Fruit fly (Drosophila melanogaster): ENCODE data around the gene Trm7-34.

dm6 chr3R:21107907-21108591 is 25.6 kb downstream of the Trm7-34 start, which contains the start of the genes Sec15 and rtet:
- TF ChIP-seq CG9948 (tag; optimal IDR thresholded peaks at IDR 0.05) (peak; percentile 30), CG34367 (tag; optimal IDR thresholded peaks at IDR 0.05) (peak; percentile 27), gl (tag; optimal IDR thresholded peaks at IDR 0.05) (no peak), CG10348 (GFP tag; IDR thresholded peaks at IDR 0.05) (no peak), CG4496 (GFP tag; IDR thresholded peaks at IDR 0.05) (peak; percentile 63; the same call in 1 of the 3 replicates), rn (GFP tag; IDR thresholded peaks at IDR 0.05) (no peak), CG12605 (GFP tag; IDR thresholded peaks at IDR 0.05) (peak; percentile 27; the same call in 1 of the 2 replicates), CG8301 (tag; optimal IDR thresholded peaks at IDR 0.05) (no peak), Snoo (tag; optimal IDR thresholded peaks at IDR 0.05) (no peak), Pif1A (GFP tag; optimal IDR thresholded peaks at IDR 0.05) (no peak), CG13204 (GFP tag; optimal IDR thresholded peaks at IDR 0.05) (no peak)
